Worm (Caenorhabditis elegans): Measurements from ENCODE around the gene Y49F6A.5.

DNA sequence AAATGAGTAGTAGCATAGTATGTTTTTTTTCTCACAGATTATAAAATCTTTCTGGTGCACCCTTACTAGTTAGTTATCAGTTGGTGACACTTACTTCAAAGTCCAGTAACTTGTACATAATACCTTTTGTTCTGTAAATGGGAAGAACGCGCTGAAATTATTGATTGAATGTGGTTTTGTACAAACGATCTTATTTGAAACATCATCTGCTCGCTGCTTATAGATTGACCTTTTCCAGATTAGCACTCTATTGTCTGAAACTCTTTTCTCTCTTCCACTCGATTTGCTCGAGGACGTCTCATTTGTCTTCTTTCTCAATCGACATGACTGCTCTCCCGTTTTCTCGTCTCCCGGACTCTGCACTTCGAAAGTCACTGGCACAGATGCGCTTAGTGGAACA, 37.4 kb upstream of the Y49F6A.5 start, which contains the start of gene fbxb-33:
- TF ChIP-seq efl-1 (GFP tag; optimal IDR thresholded peaks at IDR 0.05) (no peak), lin-35 (GFP tag; optimal IDR thresholded peaks at IDR 0.05) (no peak), hmg-1.2 (GFP tag; IDR thresholded peaks at IDR 0.05) (no peak), chd-7 (tag; optimal IDR thresholded peaks at IDR 0.05) (no peak)

Measured in whole organism, young adult.